Fruit fly (Drosophila melanogaster): ENCODE results near the gene CG34345.

DNA sequence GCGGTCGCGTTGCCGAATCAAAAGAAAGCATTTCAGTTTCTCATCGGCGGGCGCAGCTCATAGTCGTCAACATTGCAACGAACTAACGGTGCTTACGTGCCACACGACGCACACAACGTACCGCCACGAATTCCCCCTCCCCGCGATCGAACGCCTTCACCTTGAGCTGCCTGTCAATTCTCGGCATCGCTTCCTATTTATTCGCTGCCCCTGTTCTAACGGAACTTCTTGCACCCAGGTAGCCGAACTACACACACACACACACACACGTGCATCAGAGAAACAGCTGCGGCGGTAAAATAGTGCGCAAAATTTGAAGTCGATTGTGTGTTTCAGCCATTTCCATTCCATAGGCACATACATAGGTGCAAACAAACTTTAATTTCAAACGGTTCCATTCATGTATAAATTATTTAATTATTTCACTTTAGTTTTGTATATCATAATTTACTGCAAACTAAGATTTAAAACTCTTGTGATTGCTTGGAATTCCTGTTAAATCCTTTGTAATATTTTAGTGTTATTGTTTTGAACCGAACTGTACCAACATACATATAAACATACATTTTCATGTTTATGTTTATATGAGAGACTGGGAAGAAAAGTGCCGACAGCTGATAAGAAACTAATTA is 11.4 kb upstream of the CG34345 start:
- no peak for TF ChIP-seq toe (GFP tag; optimal IDR thresholded peaks at IDR 0.05)
- TF ChIP-seq CG33017 (tag; optimal IDR thresholded peaks at IDR 0.05), result no peak
- no peak for TF ChIP-seq CG14711 (tag; optimal IDR thresholded peaks at IDR 0.05)
- TF ChIP-seq CG7101 (tag; optimal IDR thresholded peaks at IDR 0.05), result no peak
- TF ChIP-seq pad (GFP tag; optimal IDR thresholded peaks at IDR 0.05), result no peak
- no peak for TF ChIP-seq tj (GFP tag; optimal IDR thresholded peaks at IDR 0.05)
- no peak for TF ChIP-seq CG12768 (GFP tag; optimal IDR thresholded peaks at IDR 0.05)
- TF ChIP-seq CG11617 (GFP tag; optimal IDR thresholded peaks at IDR 0.05), result no peak
- no peak for TF ChIP-seq CG5204 (GFP tag; optimal IDR thresholded peaks at IDR 0.05)
- TF ChIP-seq Mnt (GFP tag; optimal IDR thresholded peaks at IDR 0.05), result no peak
- TF ChIP-seq bab1 (GFP tag; optimal IDR thresholded peaks at IDR 0.05), result no peak
- no peak for TF ChIP-seq CG1620 (GFP tag; optimal IDR thresholded peaks at IDR 0.05)
- TF ChIP-seq CG7045 (GFP tag; optimal IDR thresholded peaks at IDR 0.05), result no peak
